Worm (Caenorhabditis elegans) whole organism, late embryonic: ENCODE results near the gene casy-1.

Experiments used
- pax-1 ChIP-seq: fragments of 150-350 bp; optimal IDR thresholded peaks from 2 replicates; lab custom pipeline; 2014; ENCODE audit warnings: missing biosample characterization, missing genetic modification characterization
- pqm-1 ChIP-seq: sonication (generic microtip); optimal IDR thresholded peaks from 2 replicates; lab custom pipeline; 2016; ENCODE audit warnings: missing genetic modification characterization, missing compliant biosample characterization

DNA sequence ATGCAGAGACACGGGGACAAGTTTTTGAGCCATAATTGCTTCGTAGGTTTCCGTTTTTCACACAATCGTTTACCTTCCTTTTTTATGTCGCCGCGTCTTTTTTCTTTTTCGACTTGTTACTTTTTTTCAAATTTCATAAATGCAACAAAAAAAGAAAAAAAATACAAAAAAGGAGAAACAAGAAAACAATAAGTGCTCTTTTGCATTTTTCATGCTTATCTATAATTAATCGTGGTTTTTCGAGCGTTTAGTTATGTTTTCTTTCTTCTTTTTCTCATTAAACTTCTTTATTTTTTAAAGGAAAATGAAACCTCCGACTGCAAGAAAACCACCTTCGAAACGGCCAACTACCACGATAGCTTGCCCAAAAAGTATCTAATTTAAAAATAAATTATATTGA lies 60.6 kb downstream of the casy-1 start, which contains the start of gene F59G1.4:
- TF ChIP-seq pqm-1 = no peak
- no peak for TF ChIP-seq pax-1 (tag; lab: Kevin White, UChicago)
